Fruit fly (Drosophila melanogaster) whole organism, embryonic: Measurements from ENCODE around the gene CG31875.

Experiments
- Adf1 ChIP-seq: fragments of 200-800 bp; sonication (Bioruptor generic); IDR thresholded peaks from 2 replicates; pipeline ENCODE4 v1.3.6; 2022; ENCODE audit warnings: missing biosample characterization, missing genetic modification characterization
- BEAF-32 ChIP-seq: fragments of 200-800 bp; sonication (Bioruptor generic); optimal IDR thresholded peaks from 3 replicates; lab custom pipeline; 2017; ENCODE audit warnings: missing biosample characterization, missing genetic modification characterization, mild to moderate bottlenecking, moderate library complexity, missing genetic modification reagents
- CG1024 ChIP-seq: fragments of 200-800 bp; sonication (Bioruptor generic); IDR thresholded peaks from 2 replicates; pipeline ENCODE4 v1.3.6; 2022; ENCODE audit warnings: missing biosample characterization, missing genetic modification characterization
- CG11696 ChIP-seq: fragments of 200-800 bp; sonication (Bioruptor generic); IDR thresholded peaks from 2 replicates; pipeline ENCODE4 v1.3.6; 2022; ENCODE audit warnings: missing biosample characterization, missing genetic modification characterization
- CG12104 ChIP-seq: fragments of 200-800 bp; sonication (Bioruptor generic); optimal IDR thresholded peaks from 3 replicates; lab custom pipeline; 2016; ENCODE audit warnings: missing biosample characterization, missing genetic modification characterization
- CG15269 ChIP-seq: fragments of 200-800 bp; sonication (Bioruptor generic); optimal IDR thresholded peaks from 2 replicates; lab custom pipeline; 2018; ENCODE audit warnings: missing biosample characterization, mild to moderate bottlenecking, missing genetic modification characterization, moderate library complexity
- CG16813 ChIP-seq: fragments of 200-800 bp; sonication (Bioruptor generic); IDR thresholded peaks from 3 replicates; pipeline ENCODE4 v1.3.6; 2022; ENCODE audit warnings: missing biosample characterization, missing genetic modification characterization; ENCODE audit not compliant: partially characterized antibody
- CG17568 ChIP-seq: fragments of 200-800 bp; sonication (Bioruptor generic); optimal IDR thresholded peaks from 2 replicates; lab custom pipeline; 2018; ENCODE audit warnings: missing biosample characterization, mild to moderate bottlenecking, missing genetic modification characterization, moderate library complexity
- CG17912 ChIP-seq: fragments of 200-800 bp; sonication (Bioruptor generic); optimal IDR thresholded peaks from 2 replicates; lab custom pipeline; 2018; ENCODE audit warnings: missing biosample characterization, mild to moderate bottlenecking, missing genetic modification characterization
- CG2678 ChIP-seq: fragments of 200-800 bp; sonication (Bioruptor generic); optimal IDR thresholded peaks from 3 replicates; lab custom pipeline; 2019; ENCODE audit warnings: missing biosample characterization, mild to moderate bottlenecking, missing genetic modification characterization, moderate library complexity
- CG2875 ChIP-seq: fragments of 200-800 bp; sonication (Bioruptor generic); optimal IDR thresholded peaks from 2 replicates; lab custom pipeline; 2017; ENCODE audit warnings: missing biosample characterization, mild to moderate bottlenecking, missing genetic modification characterization, missing genetic modification reagents
- CG3407 ChIP-seq: fragments of 200-800 bp; sonication (Bioruptor generic); optimal IDR thresholded peaks from 2 replicates; lab custom pipeline; 2018; ENCODE audit warnings: missing biosample characterization, mild to moderate bottlenecking, missing genetic modification characterization
- CG6689 ChIP-seq: fragments of 200-800 bp; sonication (Bioruptor generic); IDR thresholded peaks from 2 replicates; pipeline ENCODE4 v1.3.6; 2022; ENCODE audit warnings: missing biosample characterization, missing genetic modification characterization
- CG7357 ChIP-seq: fragments of 200-800 bp; sonication (Bioruptor generic); IDR thresholded peaks from 3 replicates; pipeline ENCODE4 v1.3.6; 2022; ENCODE audit warnings: missing biosample characterization, missing genetic modification characterization
- CG7928 ChIP-seq: fragments of 200-800 bp; sonication (Bioruptor generic); optimal IDR thresholded peaks from 2 replicates; lab custom pipeline; 2017; ENCODE audit warnings: missing biosample characterization, mild to moderate bottlenecking, missing genetic modification characterization
- CG9215 ChIP-seq: fragments of 200-800 bp; sonication (Bioruptor generic); IDR thresholded peaks from 2 replicates; pipeline ENCODE4 v1.3.6; 2022; ENCODE audit warnings: missing biosample characterization, missing genetic modification characterization
- Camta ChIP-seq: fragments of 200-800 bp; sonication (Bioruptor generic); optimal IDR thresholded peaks from 2 replicates; lab custom pipeline; 2016; ENCODE audit warnings: missing biosample characterization, missing genetic modification characterization
- CrebB ChIP-seq: fragments of 200-800 bp; sonication (Bioruptor generic); optimal IDR thresholded peaks from 3 replicates; lab custom pipeline; 2018; ENCODE audit warnings: missing biosample characterization, mild to moderate bottlenecking, missing genetic modification characterization
- Dad ChIP-seq: fragments of 200-800 bp; sonication (Bioruptor generic); optimal IDR thresholded peaks from 3 replicates; lab custom pipeline; 2016; ENCODE audit warnings: missing biosample characterization, missing genetic modification characterization
- Dek ChIP-seq: fragments of 200-800 bp; sonication (Bioruptor generic); optimal IDR thresholded peaks from 3 replicates; lab custom pipeline; 2019; ENCODE audit warnings: missing biosample characterization, mild to moderate bottlenecking, missing genetic modification characterization, moderate library complexity
- Fer1 ChIP-seq: fragments of 200-800 bp; sonication (Bioruptor generic); optimal IDR thresholded peaks from 2 replicates; lab custom pipeline; 2017; ENCODE audit warnings: missing biosample characterization, mild to moderate bottlenecking, missing genetic modification characterization
- Hmx ChIP-seq: fragments of 200-800 bp; sonication (Bioruptor generic); optimal IDR thresholded peaks from 2 replicates; lab custom pipeline; 2016; ENCODE audit warnings: missing biosample characterization, missing genetic modification characterization
- Hr3 ChIP-seq: fragments of 200-800 bp; sonication (Bioruptor generic); optimal IDR thresholded peaks from 3 replicates; lab custom pipeline; 2016; ENCODE audit warnings: missing biosample characterization, missing genetic modification characterization
- Hr51 ChIP-seq, 2 experiments: fragments of 200-800 bp; sonication (Bioruptor generic); optimal IDR thresholded peaks; 2 replicates in 1 of 2; 3 replicates in 1 of 2; lab custom pipeline; 2016 to 2018; ENCODE audit warnings: missing biosample characterization in 2 of 2, missing genetic modification characterization in 2 of 2, mild to moderate bottlenecking in 1 of 2, moderate library complexity in 1 of 2
- Lhr ChIP-seq: fragments of 200-800 bp; sonication (Bioruptor generic); optimal IDR thresholded peaks from 3 replicates; lab custom pipeline; 2017; ENCODE audit warnings: mild to moderate bottlenecking, missing biosample characterization, missing genetic modification reagents, missing genetic modification characterization
- NC2α ChIP-seq: fragments of 200-800 bp; sonication (Bioruptor generic); optimal IDR thresholded peaks from 2 replicates; lab custom pipeline; 2016; ENCODE audit warnings: missing biosample characterization, missing genetic modification characterization
- Pdp1 ChIP-seq, 2 experiments: fragments of 200-800 bp; sonication (Bioruptor generic); optimal IDR thresholded peaks; 3 replicates each; lab custom pipeline; 2016; ENCODE audit warnings: missing biosample characterization in 2 of 2, missing genetic modification characterization in 2 of 2, mild to moderate bottlenecking in 1 of 2, moderate library complexity in 1 of 2
- Ptx1 ChIP-seq: fragments of 200-800 bp; sonication (Bioruptor generic); IDR thresholded peaks from 2 replicates; pipeline ENCODE4 v1.3.6; 2022; ENCODE audit warnings: missing biosample characterization, missing genetic modification characterization
- Sox102F ChIP-seq: fragments of 200-800 bp; sonication (Bioruptor generic); optimal IDR thresholded peaks from 2 replicates; lab custom pipeline; 2018; ENCODE audit warnings: missing biosample characterization, mild to moderate bottlenecking, missing genetic modification characterization, moderate library complexity
- Stat92E ChIP-seq, 3 experiments: fragments of >200 bp in 2 of 3; fragments of 200-800 bp in 1 of 3; sonication (Bioruptor generic) in 1 of 3; optimal IDR thresholded peaks; 2 replicates each; lab custom pipeline; 2017 to 2019; ENCODE audit warnings: missing biosample characterization in 3 of 3, missing genetic modification characterization in 3 of 3, mild to moderate bottlenecking in 1 of 3, moderate library complexity in 1 of 3
- Taf1 ChIP-seq: fragments of 200-800 bp; sonication (Bioruptor generic); IDR thresholded peaks from 2 replicates; pipeline ENCODE4 v1.3.6; 2022; ENCODE audit warnings: missing biosample characterization, missing genetic modification characterization
- ab ChIP-seq: fragments of 200-800 bp; sonication (Bioruptor generic); optimal IDR thresholded peaks from 2 replicates; lab custom pipeline; 2016; ENCODE audit warnings: missing biosample characterization, missing genetic modification characterization
- bigmax ChIP-seq: fragments of 200-800 bp; sonication (Bioruptor generic); optimal IDR thresholded peaks from 2 replicates; lab custom pipeline; 2018; ENCODE audit warnings: missing biosample characterization, mild to moderate bottlenecking, missing genetic modification characterization
- crp ChIP-seq, 2 experiments: fragments of 200-800 bp; sonication (Bioruptor generic); optimal IDR thresholded peaks; 2 replicates in 1 of 2; 3 replicates in 1 of 2; lab custom pipeline; 2017; ENCODE audit warnings: missing biosample characterization in 2 of 2, missing genetic modification characterization in 2 of 2, mild to moderate bottlenecking in 1 of 2, moderate library complexity in 1 of 2
- dati ChIP-seq: fragments of 200-800 bp; sonication (Bioruptor generic); IDR thresholded peaks from 2 replicates; pipeline ENCODE4 v1.3.6; 2022; ENCODE audit warnings: missing biosample characterization, missing genetic modification characterization
- gcm2 ChIP-seq: fragments of 200-800 bp; sonication (Bioruptor generic); optimal IDR thresholded peaks from 2 replicates; lab custom pipeline; 2016; ENCODE audit warnings: missing biosample characterization, missing genetic modification characterization
- knrl ChIP-seq: fragments of 200-800 bp; sonication (Bioruptor generic); IDR thresholded peaks from 3 replicates; pipeline ENCODE4 v1.3.6; 2022; ENCODE audit warnings: missing biosample characterization, missing genetic modification characterization; ENCODE audit not compliant: partially characterized antibody
- lbe ChIP-seq: fragments of 200-800 bp; sonication (Bioruptor generic); optimal IDR thresholded peaks from 2 replicates; lab custom pipeline; 2016; ENCODE audit warnings: missing biosample characterization, mild to moderate bottlenecking, missing genetic modification characterization
- nerfin-2 ChIP-seq: fragments of 200-800 bp; sonication (Bioruptor generic); IDR thresholded peaks from 2 replicates; pipeline ENCODE4 v1.3.6; 2022; ENCODE audit warnings: missing biosample characterization, missing genetic modification characterization; ENCODE audit not compliant: partially characterized antibody
- oc ChIP-seq: fragments of 200-800 bp; sonication (Bioruptor generic); optimal IDR thresholded peaks from 2 replicates; lab custom pipeline; 2018; ENCODE audit warnings: missing biosample characterization, mild to moderate bottlenecking, missing genetic modification characterization, moderate library complexity
- pfk ChIP-seq: fragments of 200-800 bp; sonication (Bioruptor generic); optimal IDR thresholded peaks from 2 replicates; lab custom pipeline; 2018; ENCODE audit warnings: missing biosample characterization, mild to moderate bottlenecking, missing genetic modification characterization, moderate library complexity
- sr ChIP-seq: fragments of 200-800 bp; sonication (Bioruptor generic); IDR thresholded peaks from 3 replicates; pipeline ENCODE4 v1.3.6; 2022; ENCODE audit warnings: missing biosample characterization, missing genetic modification characterization
- tup ChIP-seq: fragments of 200-800 bp; sonication (Bioruptor generic); optimal IDR thresholded peaks from 2 replicates; lab custom pipeline; 2016; ENCODE audit warnings: missing biosample characterization, mild to moderate bottlenecking, missing genetic modification characterization, moderate library complexity
- wek ChIP-seq: fragments of 200-800 bp; sonication (Bioruptor generic); optimal IDR thresholded peaks from 3 replicates; lab custom pipeline; 2018; ENCODE audit warnings: missing biosample characterization, mild to moderate bottlenecking, missing genetic modification characterization, moderate library complexity
- yki ChIP-seq: fragments of >200 bp; optimal IDR thresholded peaks from 3 replicates; lab custom pipeline; 2018
- z ChIP-seq: fragments of 200-800 bp; sonication (Bioruptor generic); IDR thresholded peaks from 3 replicates; pipeline ENCODE4 v1.3.6; 2022; ENCODE audit warnings: missing biosample characterization, missing genetic modification characterization
- zen ChIP-seq: fragments of 200-800 bp; sonication (Bioruptor generic); optimal IDR thresholded peaks from 3 replicates; lab custom pipeline; 2018; ENCODE audit warnings: missing biosample characterization, mild to moderate bottlenecking, missing genetic modification characterization, moderate library complexity
- zen2 ChIP-seq: fragments of 200-800 bp; sonication (Bioruptor generic); IDR thresholded peaks from 3 replicates; pipeline ENCODE4 v1.3.6; 2022; ENCODE audit warnings: missing biosample characterization, missing genetic modification characterization; ENCODE audit not compliant: partially characterized antibody

The CG31875 gene

dm6 chr2L:9984078-9984772, 18.3 kb downstream of the CG31875 start, which contains the start of gene bib (continued):
- TF ChIP-seq oc (tag; lab: Kevin White, UChicago) (peak; percentile 73), CG11696 (GFP tag; lab: Robert Waterston, UW) (no peak), nerfin-2 (GFP tag; lab: Robert Waterston, UW) (no peak), CG6689 (GFP tag; lab: Robert Waterston, UW) (peak; percentile 80), z (peak; percentile 36; the same call in 1 of the 3 replicates), zen2 (GFP tag; lab: Robert Waterston, UW) (peak; percentile 30; the same call in 1 of the 3 replicates), wek (GFP tag; lab: Kevin White, UChicago) (no peak), CG7928 (GFP tag; lab: Kevin White, UChicago) (peak; percentile 26), CG17912 (GFP tag; lab: Kevin White, UChicago) (no peak), CG1024 (GFP tag; lab: Robert Waterston, UW) (no peak), yki (lab: Kevin White, UChicago) (no peak), Fer1 (peak; percentile 87), CG9215 (GFP tag; lab: Robert Waterston, UW) (peak; percentile 57), Hmx (GFP tag; lab: Kevin White, UChicago) (no peak), sr (GFP tag; lab: Robert Waterston, UW) (peak; percentile 38; the same call in 1 of the 3 replicates), Dek (tag; lab: Kevin White, UChicago) (peak; percentile 59), bigmax (GFP tag; lab: Kevin White, UChicago) (no peak), CG12104 (GFP tag; lab: Kevin White, UChicago) (peak; percentile 78), CG17568 (GFP tag; lab: Kevin White, UChicago) (peak; percentile 66), CrebB (tag; lab: Kevin White, UChicago) (no peak), zen (tag; lab: Kevin White, UChicago) (peak; percentile 87), Dad (GFP tag; lab: Kevin White, UChicago) (peak; percentile 34), CG2875 (GFP tag; lab: Kevin White, UChicago) (peak; percentile 88), Hr51 (GFP tag; optimal IDR thresholded peaks at IDR 0.05; lab: Kevin White, UChicago) (peak; percentile 54 to 81), gcm2 (no peak), Ptx1 (GFP tag; lab: Robert Waterston, UW) (peak; percentile 67), Taf1 (no peak), Hr3 (peak; percentile 83), tup (GFP tag; lab: Kevin White, UChicago) (peak; percentile 52), Pdp1 (GFP tag; optimal IDR thresholded peaks at IDR 0.05; lab: Kevin White, UChicago) (peak; percentile 14 to 57), CG7357 (peak; percentile 38; the same call in 1 of the 3 replicates), Lhr (GFP tag; lab: Kevin White, UChicago) (peak; percentile 71), crp (GFP tag; optimal IDR thresholded peaks at IDR 0.05; lab: Kevin White, UChicago) (peak in 1 of 2 experiments; percentile 38), lbe (GFP tag; lab: Kevin White, UChicago) (peak; percentile 82), CG3407 (GFP tag; lab: Kevin White, UChicago) (peak; percentile 77), BEAF-32 (GFP tag; lab: Kevin White, UChicago) (no peak), CG16813 (GFP tag; lab: Robert Waterston, UW) (0 out of 3 replicates have a peak, but pooled peaks have one; percentile 23), Adf1 (GFP tag; lab: Robert Waterston, UW) (peak; percentile 37; the same call in 1 of the 2 replicates), dati (GFP tag; lab: Robert Waterston, UW) (no peak), Sox102F (GFP tag; lab: Kevin White, UChicago) (peak; percentile 84), Camta (no peak), ab (GFP tag; lab: Kevin White, UChicago) (no peak), Stat92E (GFP tag; optimal IDR thresholded peaks at IDR 0.05; lab: Kevin White, UChicago) (peak in 1 of 3 experiments; percentile 80), CG2678 (peak; percentile 90), NC2α (no peak), knrl (GFP tag; lab: Robert Waterston, UW) (no peak), CG15269 (tag; lab: Kevin White, UChicago) (peak; percentile 77), pfk (GFP tag; lab: Kevin White, UChicago) (peak; percentile 94)
